Fruit fly (Drosophila melanogaster): ENCODE measurements around the gene KLHL18.

The KLHL18 gene

DNA sequence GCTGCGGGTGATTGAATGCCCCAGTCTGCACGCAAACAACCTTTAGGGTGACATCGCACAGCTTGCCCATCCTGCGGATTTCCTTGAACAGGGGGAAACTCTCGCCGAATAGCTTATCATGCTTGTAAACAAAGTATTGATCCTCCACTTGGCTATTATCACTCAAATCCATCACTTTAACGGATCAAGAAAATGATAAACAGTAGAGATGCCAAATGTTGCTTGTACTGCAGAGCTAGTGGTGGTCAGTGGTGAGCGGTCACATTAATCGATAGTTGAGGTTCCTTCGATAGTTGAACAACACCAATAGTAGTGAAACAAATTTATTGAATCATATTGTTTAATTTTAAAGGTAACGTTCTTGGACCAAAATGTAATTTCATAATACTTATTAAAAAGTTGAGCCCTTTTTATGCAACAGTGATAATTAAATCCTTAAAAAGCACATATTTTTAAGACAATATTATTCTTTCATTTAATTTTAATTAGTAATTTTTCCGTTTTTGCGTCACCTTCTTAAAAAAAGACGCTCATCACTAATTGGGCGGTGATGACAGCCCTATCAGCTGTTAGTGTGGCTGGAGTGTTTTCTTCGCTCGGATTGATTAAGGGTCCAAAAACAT lies at the start of gene KLHL18, which contains the start of gene GCC185 (continued):
- TF ChIP-seq Max (GFP tag; optimal IDR thresholded peaks at IDR 0.05) (peak; percentile 78), maf-S (GFP tag; optimal IDR thresholded peaks at IDR 0.05) (peak; percentile 62), CG4424 (GFP tag; optimal IDR thresholded peaks at IDR 0.05) (peak; percentile 78), CG1233 (GFP tag; optimal IDR thresholded peaks at IDR 0.05) (peak; percentile 54), Fer3 (tag; optimal IDR thresholded peaks at IDR 0.05) (peak; percentile 59), dan (GFP tag; IDR thresholded peaks at IDR 0.05) (peak; percentile 41; the same call in 1 of the 2 replicates), gem (tag; optimal IDR thresholded peaks at IDR 0.05) (peak; percentile 86), CG16863 (GFP tag; optimal IDR thresholded peaks at IDR 0.05) (peak; percentile 49), nmo (GFP tag; optimal IDR thresholded peaks at IDR 0.05) (peak; percentile 91), sisA (GFP tag; IDR thresholded peaks at IDR 0.05) (peak; percentile 78), Scr (GFP tag; IDR thresholded peaks at IDR 0.05; ENCODE audit: partially characterized antibody) (peak; percentile 89), tin (GFP tag; optimal IDR thresholded peaks at IDR 0.05) (peak; percentile 83), CG17802 (tag; optimal IDR thresholded peaks at IDR 0.05) (peak; percentile 27), CG31224 (GFP tag; IDR thresholded peaks at IDR 0.05) (peak; percentile 58), CG13123 (GFP tag; optimal IDR thresholded peaks at IDR 0.05) (peak; percentile 30), GATAe (GFP tag; conservative IDR thresholded peaks at IDR 0.05) (0 out of 2 replicates have a peak, but pooled peaks have one; percentile 42), CG3838 (GFP tag; optimal IDR thresholded peaks at IDR 0.05) (peak; percentile 6), CG8924 (tag; optimal IDR thresholded peaks at IDR 0.05) (peak; percentile 76), lola (GFP tag; optimal IDR thresholded peaks at IDR 0.05) (peak in 1 of 3 experiments; percentile 81), CG1792 (GFP tag; optimal IDR thresholded peaks at IDR 0.05) (peak; percentile 54), CG7928 (GFP tag; optimal IDR thresholded peaks at IDR 0.05) (peak; percentile 22), Jarid2 (GFP tag; optimal IDR thresholded peaks at IDR 0.05) (peak; percentile 34), CG2712 (tag; optimal IDR thresholded peaks at IDR 0.05) (peak; percentile 85), CG7372 (GFP tag; IDR thresholded peaks at IDR 0.05) (peak; percentile 64), CG12942 (GFP tag; optimal IDR thresholded peaks at IDR 0.05) (peak; percentile 82), z (GFP tag; IDR thresholded peaks at IDR 0.05) (no peak), CG18476 (GFP tag; optimal IDR thresholded peaks at IDR 0.05) (peak; percentile 74), lmd (GFP tag; IDR thresholded peaks at IDR 0.05) (peak; percentile 86), Dip3 (GFP tag; optimal IDR thresholded peaks at IDR 0.05) (peak; percentile 66), Hsf (GFP tag; optimal IDR thresholded peaks at IDR 0.05) (peak; percentile 74)

DNA sequence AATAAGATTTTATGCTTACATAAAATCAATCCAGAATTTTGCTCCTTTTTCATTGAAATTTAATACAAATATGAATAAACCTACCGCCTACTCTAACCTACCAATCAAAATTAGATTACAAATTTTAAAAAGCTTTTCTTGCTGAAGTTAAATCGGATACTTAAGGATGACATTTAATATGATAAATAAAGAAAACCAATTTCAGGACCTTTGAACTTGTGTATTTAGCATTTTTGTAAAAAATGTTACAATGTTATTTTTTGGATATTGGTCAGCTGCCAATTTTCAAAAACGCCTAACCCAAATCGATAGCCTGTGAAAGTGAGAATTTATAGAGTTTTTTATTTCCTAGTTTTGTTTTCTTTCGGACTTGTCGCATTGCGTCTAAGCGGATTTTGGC lies 38.9 kb upstream of the KLHL18 start, which contains the start of gene CG14739:
Gene CG14739, minus strand, starts transcription at position 101 of the 400 bp plus-strand sequence.
- TF ChIP-seq Ets65A (GFP tag) (peak; percentile 40), CG15011 (GFP tag; optimal IDR thresholded peaks at IDR 0.05) (no peak), CG9817 (tag; optimal IDR thresholded peaks at IDR 0.05) (no peak)

DNA sequence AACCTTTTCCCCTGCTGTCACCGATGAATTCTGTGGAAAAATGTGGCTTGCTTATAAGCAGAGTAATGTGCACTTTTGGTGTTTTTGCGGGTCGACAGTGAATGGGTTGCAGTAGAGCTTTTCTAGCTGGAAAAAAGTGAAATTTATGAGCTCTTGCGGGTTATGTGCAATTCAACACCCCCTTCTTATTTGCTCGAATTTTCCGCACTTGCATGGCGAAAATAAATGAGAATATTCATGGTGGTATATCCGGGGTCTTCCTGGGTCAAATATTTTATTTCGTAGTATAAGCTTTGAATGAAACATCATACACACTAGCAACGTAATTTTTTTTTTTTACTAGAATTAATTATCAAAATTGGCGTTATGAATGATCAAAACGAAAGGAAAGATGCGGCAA lies 30.0 kb upstream of the KLHL18 start, which contains the start of gene CG14736:
Gene CG14736, plus strand, starts transcription at position 301 of the 400 bp plus-strand sequence.
- TF ChIP-seq Ets65A (GFP tag), result peak; percentile 87
- TF ChIP-seq CG8478 (optimal IDR thresholded peaks at IDR 0.05), result no peak

DNA sequence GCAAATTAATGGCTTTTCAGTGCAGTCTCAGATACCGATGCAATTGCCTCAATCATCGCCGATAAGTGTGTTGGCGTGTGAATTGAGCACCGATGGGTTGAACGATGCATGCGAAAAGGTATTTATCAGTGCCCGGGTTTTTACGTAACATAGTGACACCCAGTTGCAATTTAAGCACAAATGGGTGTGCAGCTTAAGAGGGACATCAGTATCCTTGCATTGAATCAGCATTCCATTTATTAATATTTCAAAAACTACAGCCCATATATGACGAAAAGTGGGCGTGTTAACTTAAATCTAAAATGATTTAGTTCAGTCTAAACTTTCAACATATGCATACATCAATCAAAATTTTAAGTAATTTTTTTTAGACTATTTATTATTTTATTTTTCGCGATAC lies 22.6 kb upstream of the KLHL18 start, which contains the start of gene ssp5:
Gene ssp5, plus strand, starts transcription at position 301 of the 400 bp plus-strand sequence.
- TF ChIP-seq CG12071 (GFP tag; optimal IDR thresholded peaks at IDR 0.05), result no peak
- no peak for TF ChIP-seq CG8089 (GFP tag; optimal IDR thresholded peaks at IDR 0.05)
- TF ChIP-seq cg (GFP tag; optimal IDR thresholded peaks at IDR 0.05), result no peak
- no peak for TF ChIP-seq al (GFP tag; IDR thresholded peaks at IDR 0.05)
- TF ChIP-seq emc (GFP tag; optimal IDR thresholded peaks at IDR 0.05), result no peak
- no peak for TF ChIP-seq CG3726 (GFP tag; IDR thresholded peaks at IDR 0.05)
- no peak for TF ChIP-seq ash1 (GFP tag; optimal IDR thresholded peaks at IDR 0.05)
- TF ChIP-seq seq (GFP tag; IDR thresholded peaks at IDR 0.05), result no peak
- TF ChIP-seq CG12769 (tag; optimal IDR thresholded peaks at IDR 0.05), result no peak
- TF ChIP-seq Taf1 (GFP tag; IDR thresholded peaks at IDR 0.05), result no peak
- no peak for TF ChIP-seq hb (GFP tag; IDR thresholded peaks at IDR 0.05; ENCODE audit: partially characterized antibody)
- no peak for TF ChIP-seq CG3163 (GFP tag; optimal IDR thresholded peaks at IDR 0.05)
- no peak for TF ChIP-seq chm (GFP tag; IDR thresholded peaks at IDR 0.05)
- no peak for TF ChIP-seq HmgZ (tag; optimal IDR thresholded peaks at IDR 0.05)
